Worm (Caenorhabditis elegans): ENCODE data around the gene mtre-1.

DNA sequence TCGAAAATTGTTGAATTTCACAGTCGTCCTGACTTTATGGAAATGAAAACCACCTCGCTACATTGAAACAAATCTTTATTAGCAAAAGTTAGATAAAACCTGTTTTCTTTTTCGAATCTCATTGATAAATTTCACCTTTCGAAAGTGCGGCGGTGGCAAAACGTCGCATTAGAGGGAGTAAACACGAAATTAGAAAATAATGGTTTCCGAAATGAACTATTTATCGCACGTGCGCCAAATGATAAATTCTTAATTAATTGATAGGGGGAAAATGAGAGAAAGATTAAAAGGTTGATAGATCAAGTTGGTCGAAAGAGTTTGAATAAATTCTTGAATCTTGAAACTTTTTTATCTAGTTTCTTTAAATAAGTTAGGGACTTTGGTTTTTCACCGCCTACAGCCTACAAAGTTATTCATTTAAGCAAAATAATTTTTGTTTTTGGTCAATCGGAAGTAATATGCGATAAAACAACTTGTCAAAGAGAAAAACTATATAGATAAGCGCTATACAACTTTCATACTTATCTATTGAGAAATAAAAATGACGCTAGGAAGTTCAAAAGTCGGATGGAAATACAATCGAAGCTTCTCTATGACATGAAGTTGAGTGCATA, 20.7 kb upstream of the mtre-1 start:
- no peak for TF ChIP-seq ceh-13 (GFP tag; optimal IDR thresholded peaks at IDR 0.05)
- no peak for TF ChIP-seq tbx-11 (GFP tag; IDR thresholded peaks at IDR 0.05)

Data from whole organism, early embryonic.